Fruit fly (Drosophila melanogaster) whole organism, prepupa: ENCODE results near the gene Task7.

Source experiments
- Blimp-1 ChIP-seq: fragments of 200-800 bp; sonication (Bioruptor generic); optimal IDR thresholded peaks from 3 replicates; lab custom pipeline; 2017; ENCODE audit warnings: missing biosample characterization, missing genetic modification characterization, mild to moderate bottlenecking, moderate library complexity, missing genetic modification reagents
- CG10631 ChIP-seq: fragments of 200-800 bp; sonication (Bioruptor generic); optimal IDR thresholded peaks from 2 replicates; lab custom pipeline; 2016; ENCODE audit warnings: missing biosample characterization, missing genetic modification characterization
- CG10669 ChIP-seq: fragments of 200-800 bp; sonication (Bioruptor generic); optimal IDR thresholded peaks from 3 replicates; lab custom pipeline; 2018; ENCODE audit warnings: missing biosample characterization, mild to moderate bottlenecking, missing genetic modification characterization, moderate library complexity
- CG11294 ChIP-seq: fragments of 200-800 bp; sonication (Bioruptor generic); IDR thresholded peaks from 2 replicates; pipeline ENCODE4 v1.3.6; 2022; ENCODE audit warnings: missing biosample characterization, missing genetic modification characterization
- CG15336 ChIP-seq: fragments of 200-800 bp; sonication (Bioruptor generic); IDR thresholded peaks from 2 replicates; pipeline ENCODE4 v1.3.6; 2022; ENCODE audit warnings: missing biosample characterization, missing genetic modification characterization
- CG1621 ChIP-seq: fragments of 200-800 bp; sonication (Bioruptor generic); optimal IDR thresholded peaks from 3 replicates; lab custom pipeline; 2018; ENCODE audit warnings: missing biosample characterization, mild to moderate bottlenecking, missing genetic modification characterization
- CG16779 ChIP-seq: fragments of 200-800 bp; sonication (Bioruptor generic); optimal IDR thresholded peaks from 3 replicates; lab custom pipeline; 2017; ENCODE audit warnings: missing biosample characterization, mild to moderate bottlenecking, missing genetic modification characterization
- CG3032 ChIP-seq: fragments of 200-800 bp; optimal IDR thresholded peaks from 2 replicates; lab custom pipeline; 2019; ENCODE audit warnings: missing biosample characterization, mild to moderate bottlenecking, missing genetic modification characterization, moderate library complexity
- CG31627 ChIP-seq: fragments of 200-800 bp; sonication (Bioruptor generic); optimal IDR thresholded peaks from 3 replicates; lab custom pipeline; 2016; ENCODE audit warnings: missing biosample characterization, missing genetic modification characterization
- CG32006 ChIP-seq: fragments of 200-800 bp; sonication (Bioruptor generic); optimal IDR thresholded peaks from 3 replicates; lab custom pipeline; 2017; ENCODE audit warnings: missing biosample characterization, mild to moderate bottlenecking, missing genetic modification characterization
- CG4318 ChIP-seq: fragments of 200-800 bp; sonication (Bioruptor generic); optimal IDR thresholded peaks from 3 replicates; lab custom pipeline; 2017; ENCODE audit warnings: missing biosample characterization, mild to moderate bottlenecking, missing genetic modification characterization
- CG6163 ChIP-seq: fragments of 200-800 bp; sonication (Bioruptor generic); IDR thresholded peaks from 3 replicates; pipeline ENCODE4 v1.3.6; 2022; ENCODE audit warnings: missing biosample characterization, missing genetic modification characterization
- CG6276 ChIP-seq: fragments of 200-800 bp; sonication (Bioruptor generic); optimal IDR thresholded peaks from 2 replicates; lab custom pipeline; 2017; ENCODE audit warnings: missing biosample characterization, mild to moderate bottlenecking, missing genetic modification characterization
- CG6792 ChIP-seq: fragments of 200-800 bp; sonication (Bioruptor generic); optimal IDR thresholded peaks from 3 replicates; lab custom pipeline; 2016; ENCODE audit warnings: missing biosample characterization, missing genetic modification characterization
- CG6808 ChIP-seq: fragments of 200-800 bp; sonication (Bioruptor generic); optimal IDR thresholded peaks from 3 replicates; lab custom pipeline; 2017; ENCODE audit warnings: missing biosample characterization, missing genetic modification characterization, mild to moderate bottlenecking, moderate library complexity, missing genetic modification reagents
- CG7368 ChIP-seq: fragments of 200-800 bp; sonication (Bioruptor generic); optimal IDR thresholded peaks from 3 replicates; lab custom pipeline; 2016; ENCODE audit warnings: missing biosample characterization, missing genetic modification characterization
- CG8119 ChIP-seq: fragments of 200-800 bp; sonication (Bioruptor generic); IDR thresholded peaks from 3 replicates; pipeline ENCODE4 v1.3.6; 2022; ENCODE audit warnings: missing biosample characterization, missing genetic modification characterization
- CG8319 ChIP-seq: fragments of 200-800 bp; sonication (Bioruptor generic); optimal IDR thresholded peaks from 3 replicates; lab custom pipeline; 2016; ENCODE audit warnings: missing biosample characterization, missing genetic modification characterization
- CG8632 ChIP-seq: fragments of 200-800 bp; sonication (Bioruptor generic); optimal IDR thresholded peaks from 3 replicates; lab custom pipeline; 2016; ENCODE audit warnings: missing biosample characterization, missing genetic modification characterization
- Eip78C ChIP-seq: fragments of 200-800 bp; sonication (Bioruptor generic); peaks from one replicate; lab custom pipeline; 2016; ENCODE audit warnings: missing biosample characterization, missing genetic modification characterization
- Ets21C ChIP-seq: fragments of 200-800 bp; sonication (Bioruptor generic); optimal IDR thresholded peaks from 3 replicates; lab custom pipeline; 2016; ENCODE audit warnings: missing biosample characterization, missing genetic modification characterization
- Ets96B ChIP-seq: fragments of 200-800 bp; optimal IDR thresholded peaks from 2 replicates; lab custom pipeline; 2019; ENCODE audit warnings: missing biosample characterization, mild to moderate bottlenecking, missing genetic modification characterization, moderate library complexity
- Hr38 ChIP-seq: sonication (Bioruptor generic); optimal IDR thresholded peaks from 2 replicates; lab custom pipeline; 2016; ENCODE audit warnings: missing biosample characterization, missing genetic modification characterization
- Hr39 ChIP-seq: fragments of 200-800 bp; sonication (Bioruptor generic); optimal IDR thresholded peaks from 2 replicates; lab custom pipeline; 2016; ENCODE audit warnings: missing biosample characterization, missing genetic modification characterization
- Hr4 ChIP-seq: fragments of 200-800 bp; sonication (Bioruptor generic); optimal IDR thresholded peaks from 3 replicates; lab custom pipeline; 2016; ENCODE audit warnings: missing biosample characterization, missing genetic modification characterization
- Lpt ChIP-seq: fragments of 200-800 bp; sonication (Bioruptor generic); optimal IDR thresholded peaks from 3 replicates; lab custom pipeline; 2016; ENCODE audit warnings: missing biosample characterization, missing genetic modification characterization
- Met ChIP-seq: fragments of 200-800 bp; sonication (Bioruptor generic); optimal IDR thresholded peaks from 3 replicates; lab custom pipeline; 2016; ENCODE audit warnings: missing biosample characterization, missing genetic modification characterization
- Sox14 ChIP-seq: fragments of 200-800 bp; sonication (Bioruptor generic); optimal IDR thresholded peaks from 3 replicates; lab custom pipeline; 2016; ENCODE audit warnings: missing biosample characterization, missing genetic modification characterization
- acj6 ChIP-seq: fragments of 200-800 bp; sonication (Bioruptor generic); optimal IDR thresholded peaks from 3 replicates; lab custom pipeline; 2016; ENCODE audit warnings: missing biosample characterization, missing genetic modification characterization
- cyc ChIP-seq: fragments of 200-800 bp; sonication (Bioruptor generic); optimal IDR thresholded peaks from 3 replicates; lab custom pipeline; 2016; ENCODE audit warnings: missing biosample characterization, missing genetic modification characterization
- esn ChIP-seq: fragments of 200-800 bp; sonication (Bioruptor generic); optimal IDR thresholded peaks from 2 replicates; lab custom pipeline; 2016; ENCODE audit warnings: missing biosample characterization, mild to moderate bottlenecking, missing genetic modification characterization, moderate library complexity
- fd85E ChIP-seq: fragments of 200-800 bp; sonication (Bioruptor generic); optimal IDR thresholded peaks from 3 replicates; lab custom pipeline; 2016; ENCODE audit warnings: missing biosample characterization, missing genetic modification characterization
- fkh ChIP-seq: fragments of 200-800 bp; sonication (Bioruptor generic); optimal IDR thresholded peaks from 3 replicates; lab custom pipeline; 2017; ENCODE audit warnings: missing biosample characterization, mild to moderate bottlenecking, missing genetic modification characterization, moderate library complexity
- lz ChIP-seq: fragments of 200-800 bp; sonication (Bioruptor generic); optimal IDR thresholded peaks from 3 replicates; lab custom pipeline; 2016; ENCODE audit warnings: missing biosample characterization, missing genetic modification characterization
- svp ChIP-seq: fragments of 200-800 bp; sonication (Bioruptor generic); peaks from one replicate; lab custom pipeline; 2016; ENCODE audit warnings: missing biosample characterization, missing genetic modification characterization
- vri ChIP-seq: fragments of 200-800 bp; sonication (Bioruptor generic); optimal IDR thresholded peaks from 3 replicates; lab custom pipeline; 2016; ENCODE audit warnings: missing biosample characterization, mild to moderate bottlenecking, missing genetic modification characterization

The Task7 gene

DNA sequence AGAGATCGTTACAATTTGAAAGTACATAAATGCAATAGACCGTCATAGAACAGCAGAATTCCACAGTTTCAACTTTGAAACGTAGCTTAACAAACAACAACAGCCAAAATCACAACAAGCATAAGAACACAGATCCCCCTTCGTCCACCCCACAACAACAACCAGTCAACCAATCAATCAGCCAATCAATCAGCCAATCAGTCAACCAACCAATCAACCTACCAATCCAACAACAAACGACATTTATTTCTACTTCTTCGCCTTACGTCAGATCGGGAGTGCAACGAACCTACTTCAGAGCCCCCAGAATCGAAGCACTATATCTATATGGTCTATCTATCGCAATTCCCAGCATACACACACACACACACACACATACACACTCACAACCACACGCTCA is 38.6 kb upstream of the Task7 start:
- TF ChIP-seq CG11294 (no peak), CG8119 (GFP tag; lab: Robert Waterston, UW) (no peak), fd85E (no peak), CG10631 (GFP tag; lab: Kevin White, UChicago) (no peak), Ets96B (tag; lab: Kevin White, UChicago) (no peak), CG6163 (GFP tag; lab: Robert Waterston, UW) (no peak), CG8319 (GFP tag; lab: Kevin White, UChicago) (no peak), Sox14 (GFP tag; lab: Kevin White, UChicago) (no peak), vri (GFP tag; lab: Kevin White, UChicago) (no peak), lz (GFP tag; lab: Kevin White, UChicago) (no peak), CG16779 (tag; lab: Kevin White, UChicago) (no peak), CG10669 (no peak), esn (no peak), svp (no peak), CG7368 (GFP tag; lab: Kevin White, UChicago) (no peak), Eip78C (GFP tag; lab: Kevin White, UChicago) (no peak), Lpt (GFP tag; lab: Kevin White, UChicago) (no peak)
- TF ChIP-seq, all 60 proteins: peak for 0

DNA sequence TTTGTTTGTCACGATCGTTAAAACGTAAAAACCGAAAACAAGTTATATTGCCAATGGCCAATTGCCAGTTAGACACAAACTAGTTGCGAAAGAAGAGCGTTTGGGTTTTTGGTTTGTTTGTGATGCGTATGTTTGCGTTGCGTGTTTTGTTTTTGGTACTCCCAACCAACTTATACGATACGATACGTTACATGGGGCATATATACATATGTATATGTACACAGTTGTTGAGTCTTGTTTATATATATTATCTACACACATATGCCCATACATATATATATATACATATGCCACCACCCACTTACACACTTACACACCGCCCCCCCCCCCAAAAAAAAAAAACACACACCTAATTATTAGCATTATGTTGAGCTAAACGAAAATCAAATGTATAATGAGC is 36.2 kb upstream of the Task7 start:
- TF ChIP-seq Ets21C (GFP tag; lab: Kevin White, UChicago): no peak
- TF ChIP-seq CG16779 (tag; lab: Kevin White, UChicago): no peak
- no peak for TF ChIP-seq vri (GFP tag; lab: Kevin White, UChicago)
- no peak for TF ChIP-seq CG4318 (GFP tag; lab: Kevin White, UChicago)
- no peak for TF ChIP-seq Met (GFP tag; lab: Kevin White, UChicago)
- TF ChIP-seq acj6 (GFP tag; lab: Kevin White, UChicago): no peak
- TF ChIP-seq CG32006 (GFP tag; lab: Kevin White, UChicago): no peak
- TF ChIP-seq CG3032 (tag; lab: Kevin White, UChicago): no peak
- TF ChIP-seq CG6808 (GFP tag; lab: Kevin White, UChicago): no peak
- TF ChIP-seq CG31627 (GFP tag; lab: Kevin White, UChicago): no peak
- no peak for TF ChIP-seq CG1621 (tag; lab: Kevin White, UChicago)
- TF ChIP-seq fkh (GFP tag; lab: Kevin White, UChicago): no peak
- TF ChIP-seq cyc (GFP tag; lab: Kevin White, UChicago): no peak
- no peak for TF ChIP-seq CG6276 (GFP tag; lab: Kevin White, UChicago)

DNA sequence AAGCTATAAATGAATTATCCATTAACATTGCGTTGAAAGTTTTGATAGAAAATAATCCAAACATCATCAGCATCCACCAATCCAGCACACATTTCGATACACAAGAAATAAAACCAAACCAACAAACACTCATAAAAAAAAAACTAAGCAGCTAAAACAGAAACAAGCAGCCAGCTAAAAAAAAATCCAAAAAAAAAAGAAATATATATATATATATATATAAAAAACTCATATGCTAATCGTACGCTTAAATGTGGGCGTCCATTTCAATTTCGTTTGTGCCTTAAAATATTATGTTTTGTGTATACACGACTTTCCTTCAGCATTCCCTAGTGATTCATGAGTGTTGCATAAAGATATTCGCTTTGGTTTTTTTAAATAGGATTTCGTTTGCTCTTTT is 29.9 kb upstream of the Task7 start:
- TF ChIP-seq CG8319 (GFP tag; lab: Kevin White, UChicago) (no peak), CG6792 (GFP tag; lab: Kevin White, UChicago) (no peak), CG6163 (GFP tag; lab: Robert Waterston, UW) (no peak), CG10669 (no peak), Ets96B (tag; lab: Kevin White, UChicago) (no peak), Blimp-1 (GFP tag; lab: Kevin White, UChicago) (no peak), acj6 (GFP tag; lab: Kevin White, UChicago) (no peak), CG8632 (no peak), CG6276 (GFP tag; lab: Kevin White, UChicago) (no peak), CG4318 (GFP tag; lab: Kevin White, UChicago) (no peak), Lpt (GFP tag; lab: Kevin White, UChicago) (no peak), CG15336 (GFP tag; lab: Robert Waterston, UW) (no peak), Hr4 (GFP tag; lab: Kevin White, UChicago) (no peak), CG32006 (GFP tag; lab: Kevin White, UChicago) (no peak), Hr38 (GFP tag; lab: Kevin White, UChicago) (no peak), Hr39 (no peak)

DNA sequence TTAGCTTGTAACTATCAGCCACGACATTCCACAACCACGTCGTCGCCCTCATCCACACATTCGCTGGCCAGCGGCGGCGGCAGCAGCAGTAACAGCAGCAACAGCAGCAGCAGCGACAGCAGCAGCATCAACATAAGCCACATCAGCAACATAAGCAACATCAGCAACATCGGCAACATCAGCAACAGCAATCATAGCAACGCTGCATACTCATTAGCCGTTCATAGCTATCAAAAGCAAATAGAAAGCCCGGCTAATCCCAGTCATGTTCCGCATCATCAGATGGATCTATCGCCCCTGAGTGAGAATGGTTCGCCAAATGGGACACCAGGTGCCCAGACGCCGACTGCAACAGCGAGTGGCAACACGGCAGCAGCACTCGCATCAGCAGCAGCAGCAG is 29.0 kb upstream of the Task7 start:
- TF ChIP-seq Hr38 (GFP tag; lab: Kevin White, UChicago): no peak
- no peak for TF ChIP-seq CG8119 (GFP tag; lab: Robert Waterston, UW)
